Worm (Caenorhabditis elegans): ENCODE measurements around the gene C09E7.8.

The C09E7.8 gene

ce11 chrIII:6507832-6508231 is 50.6 kb downstream of the C09E7.8 start, which contains the start of gene F23F12.12:
Gene F23F12.12 (plus strand): TSS chrIII:6508132.
- TF ChIP-seq nhr-20 (tag; optimal IDR thresholded peaks at IDR 0.05) = no peak
- no peak for TF ChIP-seq aha-1 (tag; optimal IDR thresholded peaks at IDR 0.05)
- TF ChIP-seq Y116A8C.19 (tag; optimal IDR thresholded peaks at IDR 0.05; ENCODE audit: borderline replicate concordance) = no peak
- no peak for TF ChIP-seq ztf-4 (tag; optimal IDR thresholded peaks at IDR 0.05)
- TF ChIP-seq hlh-17 (GFP tag; optimal IDR thresholded peaks at IDR 0.05; ENCODE audit: borderline replicate concordance) = no peak
- TF ChIP-seq C04F5.9 (tag; optimal IDR thresholded peaks at IDR 0.05) = no peak
- no peak for TF ChIP-seq nhr-71 (tag; optimal IDR thresholded peaks at IDR 0.05)
- TF ChIP-seq egl-13 (tag; optimal IDR thresholded peaks at IDR 0.05) = no peak
- no peak for TF ChIP-seq lin-15B (tag; optimal IDR thresholded peaks at IDR 0.05)
- no peak for TF ChIP-seq mab-9 (GFP tag; IDR thresholded peaks at IDR 0.05)
- no peak for TF ChIP-seq fkh-4 (tag; optimal IDR thresholded peaks at IDR 0.05; ENCODE audit: borderline replicate concordance)
- TF ChIP-seq unc-130 (tag; optimal IDR thresholded peaks at IDR 0.05) = no peak
- no peak for TF ChIP-seq tbx-2 (tag; optimal IDR thresholded peaks at IDR 0.05)
- no peak for TF ChIP-seq elt-2 (tag; optimal IDR thresholded peaks at IDR 0.05)

Measured in whole organism, L1 larva.